Fruit fly (Drosophila melanogaster): Measurements from ENCODE around the gene CG17839.

The CG17839 gene

dm6 chr3L:14781863-14782218 lies 23.1 kb upstream of the CG17839 start:
- TF ChIP-seq CG14711 (tag; optimal IDR thresholded peaks at IDR 0.05) (no peak), kay (GFP tag; ENCODE audit: borderline replicate concordance) (peak; percentile 66)

- peak; percentile 43 for TF ChIP-seq tj (GFP tag; optimal IDR thresholded peaks at IDR 0.05)
- TF ChIP-seq kay (GFP tag; ENCODE audit: borderline replicate concordance) = peak; percentile 97
- peak; percentile 32 for TF ChIP-seq cic (GFP tag; optimal IDR thresholded peaks at IDR 0.05)
- peak; percentile 28 for TF ChIP-seq CG12768 (GFP tag; optimal IDR thresholded peaks at IDR 0.05)
- TF ChIP-seq CG33017 (tag; optimal IDR thresholded peaks at IDR 0.05) = no peak
- TF ChIP-seq cnc (optimal IDR thresholded peaks at IDR 0.05) = no peak
These were observed 22.1 kb upstream of the CG17839 start for dm6 chr3L:14782626-14783362.

- TF ChIP-seq CG33017 (tag; optimal IDR thresholded peaks at IDR 0.05) (peak; percentile 16), tj (GFP tag; optimal IDR thresholded peaks at IDR 0.05) (no peak), kay (GFP tag; ENCODE audit: borderline replicate concordance) (no peak), CG12768 (GFP tag; optimal IDR thresholded peaks at IDR 0.05) (no peak), ovo (GFP tag; optimal IDR thresholded peaks at IDR 0.05) (no peak), CG1620 (GFP tag; optimal IDR thresholded peaks at IDR 0.05) (no peak), pad (GFP tag; optimal IDR thresholded peaks at IDR 0.05) (no peak), Mnt (GFP tag; optimal IDR thresholded peaks at IDR 0.05) (peak; percentile 17), Crg-1 (GFP tag; optimal IDR thresholded peaks at IDR 0.05) (no peak), CG11617 (GFP tag; optimal IDR thresholded peaks at IDR 0.05) (no peak), cic (GFP tag; optimal IDR thresholded peaks at IDR 0.05) (peak; percentile 79), Hr96 (GFP tag; optimal IDR thresholded peaks at IDR 0.05) (no peak), Clk (GFP tag; optimal IDR thresholded peaks at IDR 0.05) (no peak), CG14711 (tag; optimal IDR thresholded peaks at IDR 0.05) (no peak)
These were observed 21.6 kb upstream of the CG17839 start for dm6 chr3L:14783363-14783627.

- no peak for TF ChIP-seq toe (GFP tag; optimal IDR thresholded peaks at IDR 0.05)
- no peak for TF ChIP-seq tj (GFP tag; optimal IDR thresholded peaks at IDR 0.05)
- TF ChIP-seq kay (GFP tag; ENCODE audit: borderline replicate concordance) = peak; percentile 90
- no peak for TF ChIP-seq Mnt (GFP tag; optimal IDR thresholded peaks at IDR 0.05)
- TF ChIP-seq cnc (optimal IDR thresholded peaks at IDR 0.05) = no peak
- TF ChIP-seq pad (GFP tag; optimal IDR thresholded peaks at IDR 0.05) = no peak
- TF ChIP-seq CG33017 (tag; optimal IDR thresholded peaks at IDR 0.05) = no peak
These were observed 20.5 kb upstream of the CG17839 start for dm6 chr3L:14784241-14784948.

- TF ChIP-seq toe (GFP tag; optimal IDR thresholded peaks at IDR 0.05) (peak; percentile 42), cic (GFP tag; optimal IDR thresholded peaks at IDR 0.05) (no peak), Crg-1 (GFP tag; optimal IDR thresholded peaks at IDR 0.05) (peak; percentile 17), CG7101 (tag; optimal IDR thresholded peaks at IDR 0.05) (peak; percentile 54), CG1620 (GFP tag; optimal IDR thresholded peaks at IDR 0.05) (peak; percentile 25), ovo (GFP tag; optimal IDR thresholded peaks at IDR 0.05) (no peak), CG7045 (GFP tag; optimal IDR thresholded peaks at IDR 0.05) (peak; percentile 85), Mnt (GFP tag; optimal IDR thresholded peaks at IDR 0.05) (no peak), CG12768 (GFP tag; optimal IDR thresholded peaks at IDR 0.05) (peak; percentile 40), CG11617 (GFP tag; optimal IDR thresholded peaks at IDR 0.05) (peak; percentile 56), Clk (GFP tag; optimal IDR thresholded peaks at IDR 0.05) (no peak), kay (GFP tag; ENCODE audit: borderline replicate concordance) (no peak), tj (GFP tag; optimal IDR thresholded peaks at IDR 0.05) (no peak), CG14711 (tag; optimal IDR thresholded peaks at IDR 0.05) (peak; percentile 61), CG5204 (GFP tag; optimal IDR thresholded peaks at IDR 0.05) (peak; percentile 69), pad (GFP tag; optimal IDR thresholded peaks at IDR 0.05) (peak; percentile 22), cnc (optimal IDR thresholded peaks at IDR 0.05) (no peak), Hr96 (GFP tag; optimal IDR thresholded peaks at IDR 0.05) (peak; percentile 45), CG33017 (tag; optimal IDR thresholded peaks at IDR 0.05) (peak; percentile 66), bab1 (GFP tag; optimal IDR thresholded peaks at IDR 0.05) (no peak)
These were observed 20.0 kb upstream of the CG17839 start for dm6 chr3L:14784949-14785408.

dm6 chr3L:14785492-14785916 lies 19.4 kb upstream of the CG17839 start:
- TF ChIP-seq ovo (GFP tag; optimal IDR thresholded peaks at IDR 0.05) = no peak
- peak; percentile 24 for TF ChIP-seq CG33017 (tag; optimal IDR thresholded peaks at IDR 0.05)
- peak; percentile 3 for TF ChIP-seq Mnt (GFP tag; optimal IDR thresholded peaks at IDR 0.05)
- TF ChIP-seq CG1620 (GFP tag; optimal IDR thresholded peaks at IDR 0.05) = peak; percentile 56
- TF ChIP-seq pad (GFP tag; optimal IDR thresholded peaks at IDR 0.05) = peak; percentile 29
- TF ChIP-seq bab1 (GFP tag; optimal IDR thresholded peaks at IDR 0.05) = peak; percentile 74
- TF ChIP-seq Hr96 (GFP tag; optimal IDR thresholded peaks at IDR 0.05) = peak; percentile 66
- peak; percentile 16 for TF ChIP-seq CG7101 (tag; optimal IDR thresholded peaks at IDR 0.05)
- peak; percentile 69 for TF ChIP-seq Clk (GFP tag; optimal IDR thresholded peaks at IDR 0.05)
- peak; percentile 59 for TF ChIP-seq toe (GFP tag; optimal IDR thresholded peaks at IDR 0.05)
- TF ChIP-seq cic (GFP tag; optimal IDR thresholded peaks at IDR 0.05) = no peak
- TF ChIP-seq CG5204 (GFP tag; optimal IDR thresholded peaks at IDR 0.05) = peak; percentile 73
- TF ChIP-seq CG14711 (tag; optimal IDR thresholded peaks at IDR 0.05) = peak; percentile 59
- TF ChIP-seq tj (GFP tag; optimal IDR thresholded peaks at IDR 0.05) = no peak
- peak; percentile 75 for TF ChIP-seq CG7045 (GFP tag; optimal IDR thresholded peaks at IDR 0.05)
- no peak for TF ChIP-seq cnc (optimal IDR thresholded peaks at IDR 0.05)
- peak; percentile 75 for TF ChIP-seq CG12768 (GFP tag; optimal IDR thresholded peaks at IDR 0.05)
- no peak for TF ChIP-seq Crg-1 (GFP tag; optimal IDR thresholded peaks at IDR 0.05)
- TF ChIP-seq kay (GFP tag; ENCODE audit: borderline replicate concordance) = no peak
- TF ChIP-seq CG11617 (GFP tag; optimal IDR thresholded peaks at IDR 0.05) = no peak

Measured in whole organism, adult.